Worm (Caenorhabditis elegans) whole organism, young adult: ENCODE results near the gene set-4.

Experiments used
- F22D6.2 ChIP-seq: sonication (generic microtip); optimal IDR thresholded peaks from 2 replicates; lab custom pipeline; 2016; ENCODE audit warnings: mild to moderate bottlenecking, missing genetic modification characterization, missing compliant biosample characterization
- lsy-27 ChIP-seq: sonication (generic microtip); optimal IDR thresholded peaks from 2 replicates; lab custom pipeline; 2017; ENCODE audit warnings: missing genetic modification characterization, mild to moderate bottlenecking, missing compliant biosample characterization, antibody characterized with exemption, missing genotype, borderline replicate concordance; ENCODE audit not compliant: insufficient read depth
- nfya-1 ChIP-seq: sonication (generic microtip); optimal IDR thresholded peaks from 2 replicates; lab custom pipeline; 2017; ENCODE audit warnings: antibody characterized with exemption, missing compliant biosample characterization, missing genetic modification characterization, borderline replicate concordance; ENCODE audit not compliant: insufficient read depth

- TF ChIP-seq nfya-1 (tag; lab: Kevin White, UChicago) (no peak), F22D6.2 (tag; lab: Kevin White, UChicago) (no peak), lsy-27 (tag; lab: Kevin White, UChicago) (no peak)
Observed at ce11 chrII:6322979-6323378, 8.2 kb downstream of the set-4 start, which contains the start of gene C32D5.4.
